Worm (Caenorhabditis elegans) whole organism, L1 larva: Measurements from ENCODE around the gene srd-38.
A peak's percentile ranks its signal among the peaks of the same experiment; 100 is the strongest.

Experiments
- ceh-63 ChIP-seq: fragments of 200-800 bp; sonication (Bioruptor generic); optimal IDR thresholded peaks from 2 replicates; lab custom pipeline; 2018; ENCODE audit warnings: mild to moderate bottlenecking, missing genetic modification characterization, missing compliant biosample characterization
- ceh-82 ChIP-seq, 3 experiments: fragments of 150-350 bp in 1 of 3; sonication (generic microtip) in 2 of 3; optimal IDR thresholded peaks; 2 replicates each; lab custom pipeline; 2014 to 2017; ENCODE audit warnings: missing biosample characterization in 3 of 3, missing genetic modification characterization in 3 of 3
- dpl-1 ChIP-seq, 3 experiments: fragments of 150-350 bp in 2 of 3; sonication (generic microtip) in 1 of 3; optimal IDR thresholded peaks; 2 replicates each; lab custom pipeline; 2014 to 2017; ENCODE audit warnings: missing biosample characterization in 3 of 3, missing genetic modification characterization in 3 of 3, missing genetic modification reagents in 3 of 3
- fos-1 ChIP-seq: fragments of 150-350 bp; optimal IDR thresholded peaks from 2 replicates; lab custom pipeline; 2014; ENCODE audit warnings: missing biosample characterization, missing genetic modification characterization
- lsy-2 ChIP-seq, 2 experiments: fragments of 150-350 bp; optimal IDR thresholded peaks; 2 replicates each; lab custom pipeline; 2014; ENCODE audit warnings: missing biosample characterization in 2 of 2, missing genetic modification characterization in 2 of 2
- mdl-1 ChIP-seq, 2 experiments: fragments of 150-350 bp; optimal IDR thresholded peaks; 2 replicates each; lab custom pipeline; 2014 to 2017; ENCODE audit warnings: missing biosample characterization in 2 of 2, missing genetic modification characterization in 2 of 2, inconsistent platforms in 1 of 2
- nhr-90 ChIP-seq: sonication (generic microtip); optimal IDR thresholded peaks from 2 replicates; lab custom pipeline; 2016; ENCODE audit warnings: mild to moderate bottlenecking, missing genetic modification characterization, missing compliant biosample characterization; ENCODE audit not compliant: poor library complexity
- pqm-1 ChIP-seq: sonication (generic microtip); optimal IDR thresholded peaks from 3 replicates; lab custom pipeline; 2017; ENCODE audit warnings: missing biosample characterization, missing genetic modification characterization

DNA sequence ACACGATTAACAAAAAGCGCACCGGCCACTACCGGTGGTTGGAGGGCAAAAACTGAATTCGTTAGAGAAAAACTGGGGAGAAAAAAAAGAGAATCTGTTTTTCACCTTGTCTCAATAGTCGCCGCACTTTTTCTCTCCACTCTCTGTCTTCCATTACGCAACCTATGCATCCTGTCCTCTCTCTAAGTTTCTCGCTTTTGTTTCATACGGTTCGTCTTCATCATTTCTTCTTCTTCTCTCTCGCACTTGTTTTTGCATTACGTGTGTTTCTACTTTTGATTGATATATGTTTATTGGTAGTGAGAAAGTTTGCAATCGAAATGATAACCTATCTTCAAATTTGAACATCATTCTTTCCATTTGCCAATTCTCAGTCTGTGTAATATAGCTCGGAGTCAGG, 29.0 kb downstream of the srd-38 start:
- no peak for TF ChIP-seq ceh-82 (tag; optimal IDR thresholded peaks at IDR 0.05; lab: Kevin White, UChicago)
- peak; percentile 25 to 59 for TF ChIP-seq lsy-2 (tag; optimal IDR thresholded peaks at IDR 0.05; lab: Kevin White, UChicago)
- no peak for TF ChIP-seq nhr-90 (tag; lab: Kevin White, UChicago)
- TF ChIP-seq mdl-1 (tag; optimal IDR thresholded peaks at IDR 0.05; lab: Kevin White, UChicago) = no peak
- no peak for TF ChIP-seq pqm-1 (tag; lab: Kevin White, UChicago)
- TF ChIP-seq ceh-63 = no peak
- peak in 1 of 3 experiments; percentile 23 for TF ChIP-seq dpl-1 (GFP tag; optimal IDR thresholded peaks at IDR 0.05; lab: Kevin White, UChicago)
- no peak for TF ChIP-seq fos-1 (tag; lab: Kevin White, UChicago)
